Worm (Caenorhabditis elegans) whole organism, L4 larva: ENCODE measurements around the gene F38A1.13.

Experiments
- F26F4.8 ChIP-seq: fragments of 200-800 bp; sonication (Bioruptor generic); conservative IDR thresholded peaks from 2 replicates; pipeline ENCODE4 v1.3.6; 2022; ENCODE audit warnings: missing genetic modification characterization, missing compliant biosample characterization
- T20F7.1 ChIP-seq: fragments of 200-800 bp; sonication (Bioruptor generic); optimal IDR thresholded peaks from 2 replicates; lab custom pipeline; 2018; ENCODE audit warnings: mild to moderate bottlenecking, missing genetic modification characterization, missing compliant biosample characterization
- Y48G9A.11 ChIP-seq: fragments of 200-800 bp; sonication (Bioruptor generic); IDR thresholded peaks from 2 replicates; pipeline ENCODE4 v1.3.6; 2022; ENCODE audit warnings: missing genetic modification reagents, missing genetic modification characterization, missing compliant biosample characterization
- aha-1 ChIP-seq: fragments of 150-350 bp; peaks from one replicate; lab custom pipeline; 2014; ENCODE audit warnings: missing biosample characterization, missing genetic modification characterization
- ces-1 ChIP-seq: fragments of 150-350 bp; sonication (generic microtip); optimal IDR thresholded peaks from 4 replicates; lab custom pipeline; 2014; ENCODE audit warnings: missing biosample characterization, missing genetic modification reagents, missing genetic modification characterization
- daf-16 ChIP-seq, 3 experiments: sonication (generic microtip); optimal IDR thresholded peaks; 2 replicates each; lab custom pipeline; 2016 to 2017; ENCODE audit warnings: missing genetic modification characterization in 3 of 3, missing genetic modification reagents in 3 of 3, mild to moderate bottlenecking in 2 of 3, missing compliant biosample characterization in 2 of 3, missing biosample characterization in 1 of 3, moderate library complexity in 1 of 3
- daf-8 ChIP-seq: fragments of 200-800 bp; sonication (Bioruptor generic); IDR thresholded peaks from 2 replicates; pipeline ENCODE4 v1.3.6; 2022; ENCODE audit warnings: missing genetic modification characterization, missing compliant biosample characterization
- dmd-9 ChIP-seq: fragments of 200-800 bp; sonication (Bioruptor generic); IDR thresholded peaks from 2 replicates; pipeline ENCODE4 v1.3.6; 2022; ENCODE audit warnings: missing genetic modification reagents, missing genetic modification characterization, missing compliant biosample characterization
- dpl-1 ChIP-seq: fragments of 150-350 bp; optimal IDR thresholded peaks from 2 replicates; lab custom pipeline; 2014; ENCODE audit warnings: missing biosample characterization, missing genetic modification reagents, missing genetic modification characterization
- dve-1 ChIP-seq: sonication (generic microtip); optimal IDR thresholded peaks from 2 replicates; lab custom pipeline; 2017; ENCODE audit warnings: antibody characterized with exemption, mild to moderate bottlenecking, missing genetic modification characterization, missing compliant biosample characterization; ENCODE audit not compliant: insufficient read depth
- egl-43 ChIP-seq: fragments of 200-800 bp; sonication (Bioruptor generic); IDR thresholded peaks from 2 replicates; pipeline ENCODE4 v1.3.6; 2022; ENCODE audit warnings: missing genetic modification reagents, missing genetic modification characterization, missing compliant biosample characterization
- hlh-11 ChIP-seq: fragments of 200-800 bp; sonication (Bioruptor generic); optimal IDR thresholded peaks from 2 replicates; lab custom pipeline; 2018; ENCODE audit warnings: mild to moderate bottlenecking, missing genetic modification characterization, missing compliant biosample characterization
- lin-38 ChIP-seq: fragments of 200-800 bp; sonication (Bioruptor generic); IDR thresholded peaks from 2 replicates; pipeline ENCODE4 v1.3.6; 2022; ENCODE audit warnings: missing genetic modification reagents, missing genetic modification characterization, missing compliant biosample characterization
- lsy-2 ChIP-seq, 2 experiments: fragments of 150-350 bp in 1 of 2; sonication (generic microtip) in 1 of 2; optimal IDR thresholded peaks; 2 replicates each; lab custom pipeline; 2014 to 2017; ENCODE audit warnings: missing biosample characterization in 2 of 2, missing genetic modification characterization in 2 of 2
- nhr-102 ChIP-seq: sonication (generic microtip); optimal IDR thresholded peaks from 2 replicates; lab custom pipeline; 2016; ENCODE audit warnings: mild to moderate bottlenecking, missing genetic modification characterization, moderate library complexity, missing compliant biosample characterization
- nhr-28 ChIP-seq: fragments of 150-350 bp; optimal IDR thresholded peaks from 2 replicates; lab custom pipeline; 2014; ENCODE audit warnings: missing biosample characterization, missing genetic modification characterization
- nhr-42 ChIP-seq: fragments of 200-800 bp; sonication (Bioruptor generic); IDR thresholded peaks from 2 replicates; pipeline ENCODE4 v1.3.6; 2022; ENCODE audit warnings: missing genetic modification characterization, missing compliant biosample characterization
- set-16 ChIP-seq: fragments of 200-800 bp; sonication (Bioruptor generic); IDR thresholded peaks from 2 replicates; pipeline ENCODE4 v1.3.6; 2022; ENCODE audit warnings: missing genetic modification reagents, missing genetic modification characterization, missing compliant biosample characterization
- ztf-7 ChIP-seq: fragments of 150-350 bp; optimal IDR thresholded peaks from 2 replicates; lab custom pipeline; 2014; ENCODE audit warnings: missing biosample characterization, missing genetic modification characterization

Gene F38A1.13

DNA sequence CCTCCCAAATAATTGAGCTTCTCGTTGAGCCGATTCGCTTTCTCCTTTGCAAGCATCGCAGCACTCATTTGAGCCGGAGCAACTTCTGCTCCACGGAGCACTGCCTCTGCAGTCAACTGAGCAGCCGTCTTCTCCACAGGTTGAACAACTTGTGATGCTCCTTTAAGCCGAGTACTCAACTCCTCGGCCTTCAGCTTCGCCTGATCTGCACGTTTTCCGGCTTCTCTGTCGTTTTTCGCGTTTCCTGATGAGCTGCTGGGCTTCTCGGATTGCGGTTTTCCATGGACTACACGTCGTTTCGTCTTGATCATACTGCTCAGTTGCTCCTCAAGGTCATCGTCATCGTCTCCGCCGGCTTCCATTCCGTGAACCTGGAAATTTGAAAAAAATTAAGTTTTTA lies 34.0 kb downstream of the F38A1.13 start:
- TF ChIP-seq set-16 = peak; percentile 56; the same call in 1 of the 2 replicates
- peak; percentile 93 for TF ChIP-seq aha-1 (tag; lab: Kevin White, UChicago)
- no peak for TF ChIP-seq daf-16 (GFP tag; optimal IDR thresholded peaks at IDR 0.05; lab: Kevin White, UChicago)
- no peak for TF ChIP-seq daf-16 (tag; optimal IDR thresholded peaks at IDR 0.05; lab: Kevin White, UChicago)

- peak; percentile 87 for TF ChIP-seq dpl-1 (GFP tag; lab: Kevin White, UChicago)
- no peak for TF ChIP-seq F26F4.8 (GFP tag; lab: Robert Waterston, UW)
- no peak for TF ChIP-seq daf-8 (GFP tag; lab: Robert Waterston, UW)
- TF ChIP-seq egl-43 (GFP tag; lab: Robert Waterston, UW) = no peak
- TF ChIP-seq dmd-9 (GFP tag; lab: Robert Waterston, UW) = no peak
- TF ChIP-seq nhr-102 (tag; lab: Kevin White, UChicago) = no peak
- peak; percentile 17 for TF ChIP-seq hlh-11 (tag; lab: Kevin White, UChicago)
- peak; percentile 99 for TF ChIP-seq Y48G9A.11 (GFP tag; lab: Robert Waterston, UW)
- peak; percentile 98 for TF ChIP-seq T20F7.1 (GFP tag; lab: Kevin White, UChicago)
- TF ChIP-seq lin-38 (GFP tag; lab: Robert Waterston, UW) = peak; percentile 76
- peak; percentile 96 for TF ChIP-seq aha-1 (tag; lab: Kevin White, UChicago)
- TF ChIP-seq ces-1 = no peak
- TF ChIP-seq lsy-2 (tag; optimal IDR thresholded peaks at IDR 0.05; lab: Kevin White, UChicago) = peak in 1 of 2 experiments; percentile 47
- TF ChIP-seq, all 104 proteins: peak for 7
Measured at ce11 chrIV:1309600-1310207, 44.7 kb downstream of the F38A1.13 start, which contains the start of the genes ddx-46 and F53H1.4. TSS of gene ddx-46 (minus strand) at chrIV:1309650. TSS of gene F53H1.4 (plus strand) at chrIV:1310166.

DNA sequence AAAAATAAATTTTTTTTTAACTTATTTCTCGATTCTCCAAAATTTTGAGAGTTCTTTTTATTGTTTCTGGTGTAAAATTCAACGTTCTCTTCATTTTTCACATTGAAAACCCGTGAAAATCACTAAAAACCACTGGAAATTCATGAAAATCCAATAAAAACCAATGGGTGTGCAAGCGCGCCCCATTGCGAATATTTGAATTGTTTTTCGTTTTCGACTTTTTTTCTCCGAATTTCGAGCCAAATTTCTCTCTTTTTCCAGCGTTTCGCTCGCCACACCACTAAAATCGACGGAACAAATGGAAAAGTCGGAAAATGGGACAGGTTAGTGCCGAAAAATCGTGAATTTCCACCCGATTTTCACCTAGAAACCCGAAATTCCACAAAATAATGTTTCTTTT lies 45.3 kb downstream of the F38A1.13 start:
- TF ChIP-seq nhr-42 (no peak), ztf-7 (no peak), lin-38 (GFP tag; lab: Robert Waterston, UW) (peak; percentile 88), nhr-28 (no peak), dve-1 (tag; lab: Kevin White, UChicago) (no peak)
